Fruit fly (Drosophila melanogaster): Measurements from ENCODE around the gene mRpS6.

- TF ChIP-seq CG7786 (GFP tag; optimal IDR thresholded peaks at IDR 0.05) = no peak
- no peak for TF ChIP-seq CG11723 (GFP tag; optimal IDR thresholded peaks at IDR 0.05)
- TF ChIP-seq kay (GFP tag; optimal IDR thresholded peaks at IDR 0.05) = no peak
- no peak for TF ChIP-seq CG5245 (GFP tag; optimal IDR thresholded peaks at IDR 0.05)
- no peak for TF ChIP-seq Hr51 (GFP tag; optimal IDR thresholded peaks at IDR 0.05)
- TF ChIP-seq CG7745 (tag; optimal IDR thresholded peaks at IDR 0.05) = no peak
Measured at dm6 chr3L:4393642-4394041, 29.3 kb downstream of the mRpS6 start.
